Worm (Caenorhabditis elegans) whole organism, mixed stage, embryonic: ENCODE results near the gene Y40B10A.9.

ENCODE experiments used
- mab-5 ChIP-seq: fragments of 150-350 bp; optimal IDR thresholded peaks from 2 replicates; lab custom pipeline; 2014; ENCODE audit warnings: missing biosample characterization, missing genetic modification characterization
- snpc-4 ChIP-seq: fragments of 150-350 bp; optimal IDR thresholded peaks from 2 replicates; lab custom pipeline; 2014; ENCODE audit warnings: missing biosample characterization, missing genetic modification characterization
- unc-120 ChIP-seq: sonication (generic microtip); optimal IDR thresholded peaks from 2 replicates; lab custom pipeline; 2017; ENCODE audit warnings: missing genetic modification characterization, missing compliant biosample characterization; ENCODE audit not compliant: poor library complexity, severe bottlenecking

DNA sequence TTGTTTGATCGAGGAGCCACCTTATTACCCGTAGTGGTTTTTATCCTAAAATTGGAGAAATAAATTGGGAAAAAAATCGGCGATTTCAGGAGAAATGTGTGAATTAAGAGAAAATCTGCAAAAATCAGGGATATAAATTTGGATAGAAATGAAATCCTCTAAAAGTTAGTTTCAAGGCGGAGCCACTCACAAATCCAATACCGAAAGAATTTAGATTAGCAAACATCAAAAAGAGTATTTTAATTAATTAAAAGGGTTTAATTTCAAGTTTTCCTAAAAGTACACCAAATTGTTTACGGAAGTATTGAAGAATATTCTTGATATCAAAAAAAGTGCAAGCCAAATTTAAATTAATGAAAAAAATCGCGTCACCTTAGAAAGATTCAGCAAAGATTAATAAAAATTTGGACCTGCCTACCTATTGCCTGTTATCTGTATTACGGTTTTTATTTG lies 49.2 kb upstream of the Y40B10A.9 start, which contains the start of gene F22F7.8:
- TF ChIP-seq unc-120, result no peak
- TF ChIP-seq mab-5 (tag; lab: Kevin White, UChicago), result no peak
- TF ChIP-seq snpc-4 (tag; lab: Kevin White, UChicago), result no peak
